Fruit fly (Drosophila melanogaster) whole organism, embryonic: ENCODE data around the gene CG12507.
A peak's percentile ranks its signal among the peaks of the same experiment; 100 is the strongest.

Experiments used
- ATbp ChIP-seq: fragments of 200-800 bp; sonication (Bioruptor generic); optimal IDR thresholded peaks from 2 replicates; lab custom pipeline; 2017; ENCODE audit warnings: missing biosample characterization, mild to moderate bottlenecking, missing genetic modification characterization, missing genetic modification reagents
- B-H1 ChIP-seq: fragments of 200-800 bp; sonication (Bioruptor generic); IDR thresholded peaks from 3 replicates; pipeline ENCODE4 v1.3.6; 2022; ENCODE audit warnings: missing biosample characterization, missing genetic modification characterization
- CG10366 ChIP-seq: fragments of 200-800 bp; sonication (Bioruptor generic); IDR thresholded peaks from 2 replicates; pipeline ENCODE4 v1.3.6; 2022; ENCODE audit warnings: missing biosample characterization, missing genetic modification characterization
- CG10543 ChIP-seq: fragments of 200-800 bp; sonication (Bioruptor generic); optimal IDR thresholded peaks from 3 replicates; lab custom pipeline; 2017; ENCODE audit warnings: missing biosample characterization, mild to moderate bottlenecking, missing genetic modification characterization, moderate library complexity
- CG11247 ChIP-seq: fragments of 200-800 bp; sonication (Bioruptor generic); IDR thresholded peaks from 2 replicates; pipeline ENCODE4 v1.3.6; 2022; ENCODE audit warnings: missing biosample characterization, missing genetic modification characterization
- CG11504 ChIP-seq: fragments of 200-800 bp; sonication (Bioruptor generic); optimal IDR thresholded peaks from 3 replicates; lab custom pipeline; 2019; ENCODE audit warnings: missing biosample characterization, mild to moderate bottlenecking, missing genetic modification characterization, moderate library complexity
- CG11695 ChIP-seq: fragments of 200-800 bp; sonication (Bioruptor generic); IDR thresholded peaks from 3 replicates; pipeline ENCODE4 v1.3.6; 2022; ENCODE audit warnings: missing biosample characterization, missing genetic modification characterization
- CG12299 ChIP-seq: fragments of 200-800 bp; sonication (Bioruptor generic); optimal IDR thresholded peaks from 2 replicates; lab custom pipeline; 2018; ENCODE audit warnings: missing biosample characterization, mild to moderate bottlenecking, missing genetic modification characterization
- CG12659 ChIP-seq: fragments of 200-800 bp; sonication (Bioruptor generic); optimal IDR thresholded peaks from 3 replicates; lab custom pipeline; 2017; ENCODE audit warnings: mild to moderate bottlenecking, missing biosample characterization, missing genetic modification reagents, missing genetic modification characterization
- CG15601 ChIP-seq: fragments of 200-800 bp; sonication (Bioruptor generic); optimal IDR thresholded peaks from 3 replicates; lab custom pipeline; 2019; ENCODE audit warnings: missing biosample characterization, mild to moderate bottlenecking, missing genetic modification characterization, moderate library complexity
- CG1602 ChIP-seq: fragments of 200-800 bp; sonication (Bioruptor generic); optimal IDR thresholded peaks from 3 replicates; lab custom pipeline; 2016; ENCODE audit warnings: missing biosample characterization, missing genetic modification characterization
- CG16779 ChIP-seq: fragments of 200-800 bp; sonication (Bioruptor generic); IDR thresholded peaks from 2 replicates; pipeline ENCODE4 v1.3.6; 2022; ENCODE audit warnings: missing biosample characterization, missing genetic modification characterization
- CG17568 ChIP-seq: fragments of 200-800 bp; sonication (Bioruptor generic); optimal IDR thresholded peaks from 2 replicates; lab custom pipeline; 2018; ENCODE audit warnings: missing biosample characterization, mild to moderate bottlenecking, missing genetic modification characterization, moderate library complexity
- CG17612 ChIP-seq: fragments of 200-800 bp; sonication (Bioruptor generic); IDR thresholded peaks from 2 replicates; pipeline ENCODE4 v1.3.6; 2022; ENCODE audit warnings: missing biosample characterization, missing genetic modification characterization
- CG18476 ChIP-seq: fragments of 200-800 bp; sonication (Bioruptor generic); optimal IDR thresholded peaks from 2 replicates; lab custom pipeline; 2016; ENCODE audit warnings: missing biosample characterization, mild to moderate bottlenecking, missing genetic modification characterization
- CG2199 ChIP-seq: fragments of 200-800 bp; sonication (Bioruptor generic); IDR thresholded peaks from 3 replicates; pipeline ENCODE4 v1.3.6; 2022; ENCODE audit warnings: missing biosample characterization, missing genetic modification characterization
- CG2202 ChIP-seq: fragments of 200-800 bp; sonication (Bioruptor generic); optimal IDR thresholded peaks from 2 replicates; lab custom pipeline; 2018; ENCODE audit warnings: missing biosample characterization, mild to moderate bottlenecking, missing genetic modification characterization
- CG30431 ChIP-seq: fragments of 200-800 bp; sonication (Bioruptor generic); optimal IDR thresholded peaks from 2 replicates; lab custom pipeline; 2017; ENCODE audit warnings: missing biosample characterization, missing genetic modification characterization
- CG31365 ChIP-seq: fragments of 200-800 bp; sonication (Bioruptor generic); optimal IDR thresholded peaks from 2 replicates; lab custom pipeline; 2018; ENCODE audit warnings: missing biosample characterization, mild to moderate bottlenecking, missing genetic modification characterization
- CG4730 ChIP-seq: fragments of 200-800 bp; sonication (Bioruptor generic); IDR thresholded peaks from 2 replicates; pipeline ENCODE4 v1.3.6; 2022; ENCODE audit warnings: missing biosample characterization, missing genetic modification characterization
- CG4820 ChIP-seq: fragments of 200-800 bp; sonication (Bioruptor generic); optimal IDR thresholded peaks from 3 replicates; lab custom pipeline; 2016; ENCODE audit warnings: missing biosample characterization, missing genetic modification characterization
- CG5180 ChIP-seq: fragments of 200-800 bp; sonication (Bioruptor generic); optimal IDR thresholded peaks from 3 replicates; lab custom pipeline; 2017; ENCODE audit warnings: missing biosample characterization, missing genetic modification characterization, mild to moderate bottlenecking, moderate library complexity, missing genetic modification reagents
- CG6689 ChIP-seq: fragments of 200-800 bp; sonication (Bioruptor generic); IDR thresholded peaks from 2 replicates; pipeline ENCODE4 v1.3.6; 2022; ENCODE audit warnings: missing biosample characterization, missing genetic modification characterization
- CG7786 ChIP-seq: fragments of 200-800 bp; sonication (Bioruptor generic); optimal IDR thresholded peaks from 2 replicates; lab custom pipeline; 2016; ENCODE audit warnings: missing biosample characterization, missing genetic modification characterization
- CG9437 ChIP-seq: fragments of 200-800 bp; sonication (Bioruptor generic); optimal IDR thresholded peaks from 2 replicates; lab custom pipeline; 2018; ENCODE audit warnings: missing biosample characterization, mild to moderate bottlenecking, missing genetic modification characterization
- CG9876 ChIP-seq: fragments of 200-800 bp; sonication (Bioruptor generic); optimal IDR thresholded peaks from 2 replicates; lab custom pipeline; 2016; ENCODE audit warnings: missing biosample characterization, missing genetic modification characterization
- D ChIP-seq, 2 experiments: fragments of 200-800 bp in 1 of 2; fragments of >200 bp in 1 of 2; sonication (Bioruptor generic) in 1 of 2; optimal IDR thresholded peaks; 2 replicates in 1 of 2; 3 replicates in 1 of 2; lab custom pipeline; 2017; ENCODE audit warnings: mild to moderate bottlenecking in 1 of 2, missing biosample characterization in 1 of 2, missing genetic modification characterization in 1 of 2, missing genetic modification reagents in 1 of 2
- HLHmδ ChIP-seq: fragments of 200-800 bp; sonication (Bioruptor generic); optimal IDR thresholded peaks from 2 replicates; lab custom pipeline; 2018; ENCODE audit warnings: missing biosample characterization, mild to moderate bottlenecking, missing genetic modification characterization, moderate library complexity
- Jarid2 ChIP-seq: fragments of 200-800 bp; sonication (Bioruptor generic); optimal IDR thresholded peaks from 3 replicates; lab custom pipeline; 2017; ENCODE audit warnings: mild to moderate bottlenecking, missing biosample characterization, missing genetic modification reagents, missing genetic modification characterization
- Med ChIP-seq: fragments of 200-800 bp; sonication (Bioruptor generic); peaks from one replicate; lab custom pipeline; 2016; ENCODE audit warnings: missing biosample characterization, missing genetic modification characterization, mild to moderate bottlenecking, inconsistent platforms, moderate library complexity
- Nf-YA ChIP-seq: fragments of 200-800 bp; sonication (Bioruptor generic); IDR thresholded peaks from 2 replicates; pipeline ENCODE4 v1.3.6; 2022; ENCODE audit warnings: missing biosample characterization, missing genetic modification characterization
- NfI ChIP-seq: fragments of 200-800 bp; sonication (Bioruptor generic); optimal IDR thresholded peaks from 3 replicates; lab custom pipeline; 2018; ENCODE audit warnings: missing biosample characterization, mild to moderate bottlenecking, missing genetic modification characterization, moderate library complexity
- Sry-β ChIP-seq: fragments of 200-800 bp; sonication (Bioruptor generic); optimal IDR thresholded peaks from 2 replicates; lab custom pipeline; 2018; ENCODE audit warnings: missing biosample characterization, mild to moderate bottlenecking, missing genetic modification characterization, moderate library complexity
- Vsx1 ChIP-seq: fragments of 200-800 bp; sonication (Bioruptor generic); optimal IDR thresholded peaks from 2 replicates; lab custom pipeline; 2017; ENCODE audit warnings: missing biosample characterization, mild to moderate bottlenecking, missing genetic modification characterization, missing genetic modification reagents
- cato ChIP-seq: fragments of 200-800 bp; sonication (Bioruptor generic); optimal IDR thresholded peaks from 2 replicates; lab custom pipeline; 2016; ENCODE audit warnings: missing biosample characterization, missing genetic modification characterization, borderline replicate concordance
- esg ChIP-seq: fragments of 200-800 bp; sonication (Bioruptor generic); conservative IDR thresholded peaks from 2 replicates; pipeline ENCODE4 v1.3.6; 2022; ENCODE audit warnings: missing biosample characterization, missing genetic modification characterization
- fd3F ChIP-seq: fragments of 200-800 bp; sonication (Bioruptor generic); optimal IDR thresholded peaks from 2 replicates; lab custom pipeline; 2018; ENCODE audit warnings: missing biosample characterization, mild to moderate bottlenecking, missing genetic modification characterization, moderate library complexity
- gt ChIP-seq: fragments of 200-800 bp; sonication (Bioruptor generic); IDR thresholded peaks from 2 replicates; pipeline ENCODE4 v1.3.6; 2022; ENCODE audit warnings: missing biosample characterization, missing genetic modification characterization
- ham ChIP-seq: fragments of 200-800 bp; sonication (Bioruptor generic); IDR thresholded peaks from 2 replicates; pipeline ENCODE4 v1.3.6; 2022; ENCODE audit warnings: missing biosample characterization, missing genetic modification characterization
- ken ChIP-seq: fragments of 200-800 bp; sonication (Bioruptor generic); IDR thresholded peaks from 3 replicates; pipeline ENCODE4 v1.3.6; 2022; ENCODE audit warnings: missing biosample characterization, missing genetic modification characterization
- lilli ChIP-seq: fragments of 200-800 bp; sonication (Bioruptor generic); optimal IDR thresholded peaks from 3 replicates; lab custom pipeline; 2016; ENCODE audit warnings: missing biosample characterization, missing genetic modification characterization
- nerfin-1 ChIP-seq: fragments of 200-800 bp; sonication (Bioruptor generic); optimal IDR thresholded peaks from 3 replicates; lab custom pipeline; 2019; ENCODE audit warnings: missing biosample characterization, mild to moderate bottlenecking, missing genetic modification characterization, moderate library complexity
- phol ChIP-seq: fragments of 200-800 bp; sonication (Bioruptor generic); optimal IDR thresholded peaks from 3 replicates; lab custom pipeline; 2018; ENCODE audit warnings: missing biosample characterization, mild to moderate bottlenecking, missing genetic modification characterization, moderate library complexity
- sc ChIP-seq, 3 experiments: fragments of >200 bp in 2 of 3; fragments of 200-800 bp in 1 of 3; sonication (Bioruptor generic) in 1 of 3; optimal IDR thresholded peaks; 2 replicates in 2 of 3; 3 replicates in 1 of 3; lab custom pipeline; 2017; ENCODE audit warnings: mild to moderate bottlenecking in 1 of 3, missing biosample characterization in 1 of 3, missing genetic modification characterization in 1 of 3, missing genetic modification reagents in 1 of 3
- slp2 ChIP-seq: fragments of 200-800 bp; sonication (Bioruptor generic); optimal IDR thresholded peaks from 2 replicates; lab custom pipeline; 2016; ENCODE audit warnings: missing biosample characterization, missing genetic modification characterization
- sna ChIP-seq: fragments of 200-800 bp; sonication (Bioruptor generic); IDR thresholded peaks from 2 replicates; pipeline ENCODE4 v1.3.6; 2022; ENCODE audit warnings: missing biosample characterization, missing genetic modification characterization; ENCODE audit not compliant: partially characterized antibody
- sug ChIP-seq: fragments of 200-800 bp; optimal IDR thresholded peaks from 2 replicates; lab custom pipeline; 2019; ENCODE audit warnings: missing biosample characterization, mild to moderate bottlenecking, missing genetic modification characterization, moderate library complexity
- tap ChIP-seq: fragments of 200-800 bp; optimal IDR thresholded peaks from 3 replicates; lab custom pipeline; 2019; ENCODE audit warnings: missing biosample characterization, mild to moderate bottlenecking, missing genetic modification characterization, moderate library complexity

Gene CG12507

DNA sequence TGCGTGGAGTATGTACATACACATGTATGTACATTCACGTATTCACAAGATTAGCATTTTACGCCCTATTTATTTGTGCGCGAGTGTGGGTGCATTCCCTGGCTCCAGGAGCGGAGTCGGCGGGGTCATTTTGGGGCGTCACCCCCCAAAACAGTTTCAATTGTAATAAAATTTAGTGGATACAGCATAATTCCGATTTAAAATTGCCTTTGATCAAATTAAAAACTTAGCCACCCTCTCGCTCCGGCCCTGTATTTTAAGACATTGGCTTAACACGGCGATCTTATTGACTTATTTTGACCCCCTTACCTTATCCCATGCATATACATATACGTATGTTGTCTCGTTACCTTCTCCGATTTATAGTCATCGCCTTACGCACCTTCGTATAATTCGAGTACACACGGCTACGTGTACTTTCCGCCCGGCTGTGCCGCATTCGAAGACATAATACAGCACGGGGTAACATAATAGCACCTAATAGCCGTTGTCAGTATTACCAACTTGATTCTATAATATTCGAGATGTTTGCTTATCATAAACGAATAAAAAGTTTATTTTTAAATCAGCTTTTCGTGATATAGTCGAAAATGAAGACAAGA is 13.1 kb upstream of the CG12507 start (continued):
- TF ChIP-seq CG2202 (tag; lab: Kevin White, UChicago) = peak; percentile 39
- peak; percentile 90 for TF ChIP-seq lilli (GFP tag; lab: Kevin White, UChicago)
- TF ChIP-seq CG18476 (GFP tag; lab: Kevin White, UChicago) = peak; percentile 16
- TF ChIP-seq CG15601 (tag; lab: Kevin White, UChicago) = peak; percentile 53
- peak; percentile 86 for TF ChIP-seq CG4730 (GFP tag; lab: Robert Waterston, UW)
- peak; percentile 23; the same call in 1 of the 2 replicates for TF ChIP-seq CG16779
- peak; percentile 23 for TF ChIP-seq CG12299
- TF ChIP-seq esg = peak; percentile 90
- TF ChIP-seq CG2199 = peak; percentile 84
- peak; percentile 16 for TF ChIP-seq CG10543 (GFP tag; lab: Kevin White, UChicago)
- peak; percentile 10 for TF ChIP-seq CG31365 (tag; lab: Kevin White, UChicago)
- TF ChIP-seq CG10366 = peak; percentile 94
- TF ChIP-seq Sry-β (GFP tag; lab: Kevin White, UChicago) = no peak
- peak; percentile 51 for TF ChIP-seq CG9437
- peak; percentile 78 for TF ChIP-seq CG9876 (GFP tag; lab: Kevin White, UChicago)
- TF ChIP-seq CG17612 (GFP tag; lab: Robert Waterston, UW) = peak; percentile 85
- TF ChIP-seq ATbp = peak; percentile 81
- TF ChIP-seq CG1602 (GFP tag; lab: Kevin White, UChicago) = peak; percentile 69
- peak; percentile 74 for TF ChIP-seq NfI
- TF ChIP-seq CG7786 (GFP tag; lab: Kevin White, UChicago) = peak; percentile 71
- peak; percentile 64 for TF ChIP-seq Vsx1
- TF ChIP-seq D (optimal IDR thresholded peaks at IDR 0.05; lab: Kevin White, UChicago) = no peak
- peak; percentile 70 for TF ChIP-seq D (GFP tag; optimal IDR thresholded peaks at IDR 0.05; lab: Kevin White, UChicago)
- TF ChIP-seq slp2 (GFP tag; lab: Kevin White, UChicago) = peak; percentile 87
- peak; percentile 54 for TF ChIP-seq CG5180
- TF ChIP-seq Nf-YA (GFP tag; lab: Robert Waterston, UW) = peak; percentile 79
- TF ChIP-seq CG30431 (GFP tag; lab: Kevin White, UChicago) = peak; percentile 69
- TF ChIP-seq sug = peak; percentile 73
- peak; percentile 89 for TF ChIP-seq CG11504 (tag; lab: Kevin White, UChicago)
- peak; percentile 87 for TF ChIP-seq ken (GFP tag; lab: Robert Waterston, UW)
- peak; percentile 58 for TF ChIP-seq nerfin-1 (tag; lab: Kevin White, UChicago)
- TF ChIP-seq CG6689 (GFP tag; lab: Robert Waterston, UW) = peak; percentile 89
- peak; percentile 14 for TF ChIP-seq cato (GFP tag; lab: Kevin White, UChicago)
- no peak for TF ChIP-seq HLHmδ (GFP tag; lab: Kevin White, UChicago)
- TF ChIP-seq CG4820 = peak; percentile 79
- TF ChIP-seq fd3F = peak; percentile 52
- peak; percentile 60 for TF ChIP-seq tap (tag; lab: Kevin White, UChicago)
- TF ChIP-seq Med (GFP tag; lab: Kevin White, UChicago) = peak; percentile 94
- TF ChIP-seq sc (optimal IDR thresholded peaks at IDR 0.05; lab: Kevin White, UChicago) = no peak
- TF ChIP-seq sc (GFP tag; optimal IDR thresholded peaks at IDR 0.05; lab: Kevin White, UChicago) = peak; percentile 26
- peak; percentile 79; the same call in 2 of the 3 replicates for TF ChIP-seq CG11695 (GFP tag; lab: Robert Waterston, UW)
- TF ChIP-seq B-H1 = peak; percentile 88
- no peak for TF ChIP-seq sna (GFP tag; lab: Robert Waterston, UW)
- peak; percentile 82 for TF ChIP-seq phol (tag; lab: Kevin White, UChicago)
- peak; percentile 83 for TF ChIP-seq CG11247 (GFP tag; lab: Robert Waterston, UW)
- peak; percentile 77 for TF ChIP-seq gt (GFP tag; lab: Robert Waterston, UW)
- TF ChIP-seq CG17568 (GFP tag; lab: Kevin White, UChicago) = no peak
- peak; percentile 43 for TF ChIP-seq Jarid2 (GFP tag; lab: Kevin White, UChicago)
- peak; percentile 55 for TF ChIP-seq CG12659 (GFP tag; lab: Kevin White, UChicago)
- peak; percentile 50; the same call in 1 of the 2 replicates for TF ChIP-seq ham
